Worm (Caenorhabditis elegans) whole organism, L2 larva: ENCODE measurements around the gene C27F2.4.
A peak's percentile ranks its signal among the peaks of the same experiment; 100 is the strongest.

Experiments
- F13H6.1 ChIP-seq: sonication (generic microtip); optimal IDR thresholded peaks from 2 replicates; lab custom pipeline; 2016; ENCODE audit warnings: missing genetic modification characterization, missing compliant biosample characterization
- Y55F3AM.14 ChIP-seq: fragments of 200-800 bp; sonication (Bioruptor generic); optimal IDR thresholded peaks from 2 replicates; lab custom pipeline; 2018; ENCODE audit warnings: mild to moderate bottlenecking, missing genetic modification characterization, missing compliant biosample characterization
- ZK546.5 ChIP-seq: sonication (generic microtip); optimal IDR thresholded peaks from 2 replicates; lab custom pipeline; 2017; ENCODE audit warnings: missing biosample characterization, missing genetic modification characterization
- alr-1 ChIP-seq: fragments of 150-350 bp; optimal IDR thresholded peaks from 2 replicates; lab custom pipeline; 2014; ENCODE audit warnings: missing biosample characterization, missing genetic modification characterization
- aly-2 ChIP-seq: fragments of 150-350 bp; optimal IDR thresholded peaks from 2 replicates; lab custom pipeline; 2014; ENCODE audit warnings: missing biosample characterization, missing genetic modification characterization
- ama-1 ChIP-seq: fragments of 150-350 bp; optimal IDR thresholded peaks from 2 replicates; lab custom pipeline; 2018; ENCODE audit warnings: inconsistent platforms
- ceh-16 ChIP-seq: fragments of 150-350 bp; optimal IDR thresholded peaks from 2 replicates; lab custom pipeline; 2014; ENCODE audit warnings: missing biosample characterization, missing genetic modification characterization
- ceh-82 ChIP-seq: fragments of 150-350 bp; optimal IDR thresholded peaks from 2 replicates; lab custom pipeline; 2014; ENCODE audit warnings: missing biosample characterization, missing genetic modification characterization
- dmd-4 ChIP-seq: sonication (generic microtip); optimal IDR thresholded peaks from 2 replicates; lab custom pipeline; 2017; ENCODE audit warnings: missing biosample characterization, missing genetic modification characterization
- egl-27 ChIP-seq: sonication (generic microtip); optimal IDR thresholded peaks from 3 replicates; lab custom pipeline; 2017; ENCODE audit warnings: missing biosample characterization, missing genetic modification reagents, missing genetic modification characterization
- elt-1 ChIP-seq: fragments of 150-350 bp; optimal IDR thresholded peaks from 2 replicates; lab custom pipeline; 2014; ENCODE audit warnings: missing biosample characterization, missing genetic modification characterization
- elt-3 ChIP-seq: sonication (generic microtip); optimal IDR thresholded peaks from 2 replicates; lab custom pipeline; 2017; ENCODE audit warnings: missing biosample characterization, missing genetic modification characterization
- fos-1 ChIP-seq: fragments of 150-350 bp; optimal IDR thresholded peaks from 2 replicates; lab custom pipeline; 2014; ENCODE audit warnings: missing biosample characterization, missing genetic modification characterization
- gmeb-1 ChIP-seq: fragments of 150-350 bp; optimal IDR thresholded peaks from 2 replicates; lab custom pipeline; 2014; ENCODE audit warnings: missing biosample characterization, missing genetic modification characterization
- lin-11 ChIP-seq: fragments of 150-350 bp; sonication (generic microtip); optimal IDR thresholded peaks from 2 replicates; lab custom pipeline; 2014; ENCODE audit warnings: missing biosample characterization, missing genetic modification characterization, inconsistent platforms, mixed read lengths
- lin-13 ChIP-seq: fragments of 150-350 bp; optimal IDR thresholded peaks from 2 replicates; lab custom pipeline; 2014; ENCODE audit warnings: missing biosample characterization, missing genetic modification reagents, missing genetic modification characterization
- lin-39 ChIP-seq: fragments of 150-350 bp; optimal IDR thresholded peaks from 2 replicates; lab custom pipeline; 2014; ENCODE audit warnings: missing biosample characterization, missing genetic modification reagents, missing genetic modification characterization
- mab-5 ChIP-seq: fragments of 150-350 bp; optimal IDR thresholded peaks from 2 replicates; lab custom pipeline; 2014; ENCODE audit warnings: missing biosample characterization, missing genetic modification characterization
- mbf-1 ChIP-seq: sonication (generic microtip); optimal IDR thresholded peaks from 2 replicates; lab custom pipeline; 2017; ENCODE audit warnings: missing biosample characterization, missing genetic modification characterization
- nhr-129 ChIP-seq: fragments of 150-350 bp; optimal IDR thresholded peaks from 2 replicates; lab custom pipeline; 2014; ENCODE audit warnings: missing biosample characterization, missing genetic modification characterization
- nhr-6 ChIP-seq: fragments of 150-350 bp; optimal IDR thresholded peaks from 2 replicates; lab custom pipeline; 2014; ENCODE audit warnings: missing biosample characterization, missing genetic modification characterization
- nhr-77 ChIP-seq: fragments of 150-350 bp; optimal IDR thresholded peaks from 2 replicates; lab custom pipeline; 2014; ENCODE audit warnings: missing biosample characterization, missing genetic modification characterization
- sem-4 ChIP-seq: fragments of 150-350 bp; optimal IDR thresholded peaks from 2 replicates; lab custom pipeline; 2014; ENCODE audit warnings: missing biosample characterization, missing genetic modification reagents, missing genetic modification characterization
- sma-9 ChIP-seq, 2 experiments: fragments of 150-350 bp in 1 of 2; sonication (generic microtip) in 1 of 2; optimal IDR thresholded peaks; 2 replicates each; lab custom pipeline; 2014 to 2016; ENCODE audit warnings: missing genetic modification characterization in 2 of 2, mild to moderate bottlenecking in 1 of 2, missing biosample characterization in 1 of 2, missing compliant biosample characterization in 1 of 2, missing genetic modification reagents in 1 of 2, moderate library complexity in 1 of 2
- unc-55 ChIP-seq: fragments of 150-350 bp; sonication (generic microtip); optimal IDR thresholded peaks from 3 replicates; lab custom pipeline; 2014; ENCODE audit warnings: missing biosample characterization, missing genetic modification reagents, missing genetic modification characterization
- unc-62 ChIP-seq: fragments of 150-350 bp; optimal IDR thresholded peaks from 2 replicates; lab custom pipeline; 2014; ENCODE audit warnings: missing biosample characterization, missing genetic modification reagents, missing genetic modification characterization
- zag-1 ChIP-seq: fragments of 150-350 bp; optimal IDR thresholded peaks from 2 replicates; lab custom pipeline; 2014; ENCODE audit warnings: missing biosample characterization, missing genetic modification characterization
- ztf-1 ChIP-seq: fragments of 200-800 bp; sonication (Bioruptor generic); conservative IDR thresholded peaks from 2 replicates; pipeline ENCODE4 v1.3.6; 2022; ENCODE audit warnings: missing genetic modification characterization, missing compliant biosample characterization
- ztf-4 ChIP-seq: fragments of 150-350 bp; optimal IDR thresholded peaks from 2 replicates; lab custom pipeline; 2014; ENCODE audit warnings: missing biosample characterization, missing genetic modification characterization

The C27F2.4 gene

ce11 chrIII:4950345-4950744 is 9.8 kb downstream of the C27F2.4 start (continued):
- TF ChIP-seq lin-11 = peak; percentile 33
- TF ChIP-seq ztf-1 (GFP tag; lab: Robert Waterston, UW) = no peak
- no peak for TF ChIP-seq ama-1

ce11 chrIII:4948631-4949030 is 11.5 kb downstream of the C27F2.4 start:
- TF ChIP-seq egl-27 (tag; lab: Kevin White, UChicago) (no peak), unc-62 (no peak), fos-1 (no peak), mbf-1 (tag; lab: Kevin White, UChicago) (no peak), nhr-6 (tag; lab: Kevin White, UChicago) (no peak), elt-3 (tag; lab: Kevin White, UChicago) (no peak), Y55F3AM.14 (GFP tag; lab: Kevin White, UChicago) (no peak), lin-13 (no peak), nhr-129 (tag; lab: Kevin White, UChicago) (no peak)

ce11 chrIII:4947352-4947751 is 12.8 kb downstream of the C27F2.4 start:
- TF ChIP-seq sma-9 (GFP tag; optimal IDR thresholded peaks at IDR 0.05; lab: Kevin White, UChicago) (no peak), sma-9 (tag; optimal IDR thresholded peaks at IDR 0.05; lab: Kevin White, UChicago) (no peak), lin-39 (tag; lab: Kevin White, UChicago) (peak; percentile 35), ztf-4 (tag; lab: Kevin White, UChicago) (no peak), aly-2 (tag; lab: Kevin White, UChicago) (no peak), ceh-82 (no peak), egl-27 (tag; lab: Kevin White, UChicago) (no peak), mab-5 (no peak), lin-11 (peak; percentile 27), zag-1 (tag; lab: Kevin White, UChicago) (no peak), sem-4 (tag; lab: Kevin White, UChicago) (no peak), F13H6.1 (tag; lab: Kevin White, UChicago) (peak; percentile 29), ceh-16 (tag; lab: Kevin White, UChicago) (no peak), unc-55 (GFP tag; lab: Kevin White, UChicago) (peak; percentile 6)

- TF ChIP-seq nhr-77 (tag; lab: Kevin White, UChicago) (no peak), unc-55 (GFP tag; lab: Kevin White, UChicago) (no peak), alr-1 (tag; lab: Kevin White, UChicago) (no peak), gmeb-1 (tag; lab: Kevin White, UChicago) (no peak), Y55F3AM.14 (GFP tag; lab: Kevin White, UChicago) (no peak), mbf-1 (tag; lab: Kevin White, UChicago) (no peak), dmd-4 (tag; lab: Kevin White, UChicago) (no peak), ceh-16 (tag; lab: Kevin White, UChicago) (no peak), ama-1 (no peak), nhr-6 (tag; lab: Kevin White, UChicago) (no peak)
Observed at ce11 chrIII:4944213-4944612, 15.9 kb downstream of the C27F2.4 start, which contains the start of gene ntl-9. Gene ntl-9 (plus strand): TSS chrIII:4944513.

DNA sequence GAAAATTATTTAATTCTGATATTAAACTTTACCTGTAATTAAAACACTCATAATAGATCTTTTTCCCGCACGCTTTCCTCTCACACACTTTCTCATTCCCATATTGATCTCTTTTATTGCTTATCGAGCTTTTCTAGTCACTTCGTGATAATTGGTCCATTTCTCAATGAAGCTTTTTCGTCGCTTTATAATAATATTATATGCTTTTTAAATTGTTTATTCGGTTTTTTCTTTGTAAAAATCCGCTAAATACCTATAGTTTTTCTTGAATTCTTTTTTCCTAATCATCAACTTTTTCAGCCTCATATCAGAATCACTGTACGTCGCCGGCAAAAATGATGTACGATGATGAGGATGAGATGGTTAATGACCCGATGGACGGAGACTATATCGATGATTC is 20.8 kb downstream of the C27F2.4 start, which contains the start of gene rpb-2:
Gene rpb-2 (plus strand): TSS at position 301 of the 400 bp plus-strand sequence.
- no peak for TF ChIP-seq ZK546.5 (tag; lab: Kevin White, UChicago)
- no peak for TF ChIP-seq aly-2 (tag; lab: Kevin White, UChicago)
- no peak for TF ChIP-seq elt-1 (tag; lab: Kevin White, UChicago)
- TF ChIP-seq egl-27 (tag; lab: Kevin White, UChicago) = no peak
- TF ChIP-seq unc-62 = no peak
- no peak for TF ChIP-seq gmeb-1 (tag; lab: Kevin White, UChicago)

ce11 chrIII:4937022-4937421 is 23.1 kb downstream of the C27F2.4 start, which contains the start of gene fsn-1:
Gene fsn-1 (plus strand): TSS chrIII:4937322.
- no peak for TF ChIP-seq ceh-16 (tag; lab: Kevin White, UChicago)
- no peak for TF ChIP-seq ZK546.5 (tag; lab: Kevin White, UChicago)
- no peak for TF ChIP-seq egl-27 (tag; lab: Kevin White, UChicago)
